Worm (Caenorhabditis elegans): Measurements from ENCODE around the gene ZK673.4.

ce11 chrII:10486738-10487137, 34.0 kb downstream of the ZK673.4 start, which contains the start of gene ZK666.15:
- TF ChIP-seq lin-39 (tag; optimal IDR thresholded peaks at IDR 0.05) (no peak), ztf-11 (tag; optimal IDR thresholded peaks at IDR 0.05) (no peak)
